ENCODE assay signal across 1 fruit fly cellular context in genomic region chrX:955873-956272, dm6.
TF ChIP-seq lines count a peak whose summit lies in the region.

No protein-coding gene starts in this region.

TF ChIP-seq in whole organism, embryonic, 481 proteins besides CTCF, POLR2A, EP300 and RAD21 (continued from another document):
- TF ChIP-seq CG11504 (tag; optimal IDR thresholded peaks at IDR 0.05; lab: Kevin White, UChicago): peak; percentile 76
- TF ChIP-seq bigmax (GFP tag; optimal IDR thresholded peaks at IDR 0.05; lab: Kevin White, UChicago): no peak
- peak; percentile 77 for TF ChIP-seq dmrt99B (tag; optimal IDR thresholded peaks at IDR 0.05; lab: Kevin White, UChicago)
- TF ChIP-seq TFAM (GFP tag; optimal IDR thresholded peaks at IDR 0.05; lab: Kevin White, UChicago): no peak
- TF ChIP-seq bab2 (GFP tag; optimal IDR thresholded peaks at IDR 0.05; lab: Kevin White, UChicago): peak; percentile 52
- no peak for TF ChIP-seq en (GFP tag; optimal IDR thresholded peaks at IDR 0.05; lab: Kevin White, UChicago)
- peak; percentile 35 for TF ChIP-seq CG6683 (GFP tag; optimal IDR thresholded peaks at IDR 0.05; lab: Kevin White, UChicago)
